Fruit fly (Drosophila melanogaster): Measurements from ENCODE around the gene Femcoat.

dm6 chrX:4265797-4266196 is 23.2 kb upstream of the Femcoat start, which contains the start of gene CG12691:
- TF ChIP-seq psq (optimal IDR thresholded peaks at IDR 0.05) (no peak), usp (GFP tag; optimal IDR thresholded peaks at IDR 0.05) (no peak), CG8478 (optimal IDR thresholded peaks at IDR 0.05) (no peak), EcR (GFP tag; optimal IDR thresholded peaks at IDR 0.05) (no peak), pan (optimal IDR thresholded peaks at IDR 0.05) (no peak)
